Worm (Caenorhabditis elegans): Measurements from ENCODE around the gene C36H8.1.
A peak's percentile ranks its signal among the peaks of the same experiment; 100 is the strongest.

- TF ChIP-seq aly-2 (tag; optimal IDR thresholded peaks at IDR 0.05) (no peak), crh-2 (tag; optimal IDR thresholded peaks at IDR 0.05) (no peak), ztf-11 (tag; optimal IDR thresholded peaks at IDR 0.05) (no peak), sma-3 (GFP tag; optimal IDR thresholded peaks at IDR 0.05) (no peak), zag-1 (tag; optimal IDR thresholded peaks at IDR 0.05) (no peak), ZK546.5 (tag; optimal IDR thresholded peaks at IDR 0.05) (no peak), ama-1 (optimal IDR thresholded peaks at IDR 0.05) (no peak), lin-39 (tag; optimal IDR thresholded peaks at IDR 0.05) (no peak), snpc-4 (tag; optimal IDR thresholded peaks at IDR 0.05) (peak; percentile 34), elt-3 (tag; optimal IDR thresholded peaks at IDR 0.05) (no peak), nhr-237 (tag; optimal IDR thresholded peaks at IDR 0.05) (no peak), mdl-1 (tag; optimal IDR thresholded peaks at IDR 0.05) (no peak)
These were observed 37.3 kb upstream of the C36H8.1 start for ce11 chrIV:12781804-12782449.
